ENCODE assay signal across 5 fruit fly cellular contexts in genomic region chrX:6993753-6994152, dm6.
TF ChIP-seq lines count a peak whose summit lies in the region.

No protein-coding gene starts in this region.

- no peak for TF ChIP-seq CTCF in whole organism, embryonic (GFP tag; optimal IDR thresholded peaks at IDR 0.05; lab: Kevin White, UChicago)

TF ChIP-seq in whole organism, adult, 20 proteins besides CTCF, POLR2A, EP300 and RAD21 (continues in another document):
- TF ChIP-seq Mnt (GFP tag; optimal IDR thresholded peaks at IDR 0.05; lab: Kevin White, UChicago), result peak; percentile 81
- no peak for TF ChIP-seq kay (GFP tag; lab: Kevin White, UChicago; ENCODE audit: borderline replicate concordance)
- no peak for TF ChIP-seq CG33017 (tag; optimal IDR thresholded peaks at IDR 0.05; lab: Kevin White, UChicago)
- no peak for TF ChIP-seq cic (GFP tag; optimal IDR thresholded peaks at IDR 0.05; lab: Kevin White, UChicago)
- peak; percentile 92 for TF ChIP-seq CG7101 (tag; optimal IDR thresholded peaks at IDR 0.05; lab: Kevin White, UChicago)
- TF ChIP-seq CG1620 (GFP tag; optimal IDR thresholded peaks at IDR 0.05; lab: Kevin White, UChicago), result peak; percentile 83
- TF ChIP-seq bab1 (GFP tag; optimal IDR thresholded peaks at IDR 0.05; lab: Kevin White, UChicago), result peak; percentile 89
- no peak for TF ChIP-seq cnc (optimal IDR thresholded peaks at IDR 0.05; lab: Kevin White, UChicago)
- TF ChIP-seq Clk (GFP tag; optimal IDR thresholded peaks at IDR 0.05; lab: Kevin White, UChicago), result no peak
- peak; percentile 95 for TF ChIP-seq tj (GFP tag; optimal IDR thresholded peaks at IDR 0.05; lab: Kevin White, UChicago)
- peak; percentile 32 for TF ChIP-seq CG5204 (GFP tag; optimal IDR thresholded peaks at IDR 0.05; lab: Kevin White, UChicago)
- no peak for TF ChIP-seq toe (GFP tag; optimal IDR thresholded peaks at IDR 0.05; lab: Kevin White, UChicago)
- TF ChIP-seq ovo (GFP tag; optimal IDR thresholded peaks at IDR 0.05; lab: Kevin White, UChicago), result peak; percentile 23
- no peak for TF ChIP-seq CG12768 (GFP tag; optimal IDR thresholded peaks at IDR 0.05; lab: Kevin White, UChicago)
- TF ChIP-seq Hr96 (GFP tag; optimal IDR thresholded peaks at IDR 0.05; lab: Kevin White, UChicago), result peak; percentile 85
- TF ChIP-seq Crg-1 (GFP tag; optimal IDR thresholded peaks at IDR 0.05; lab: Kevin White, UChicago), result peak; percentile 54
- TF ChIP-seq CG11617 (GFP tag; optimal IDR thresholded peaks at IDR 0.05; lab: Kevin White, UChicago), result peak; percentile 78
- peak; percentile 78 for TF ChIP-seq pad (GFP tag; optimal IDR thresholded peaks at IDR 0.05; lab: Kevin White, UChicago)

TF ChIP-seq in whole organism, embryonic, 481 proteins besides CTCF, POLR2A, EP300 and RAD21 (continues in another document):
- TF ChIP-seq gcm2 (GFP tag; optimal IDR thresholded peaks at IDR 0.05; lab: Kevin White, UChicago) (peak; percentile 30), gfzf (GFP tag; optimal IDR thresholded peaks at IDR 0.05; lab: Kevin White, UChicago) (no peak), Stat92E (GFP tag; optimal IDR thresholded peaks at IDR 0.05; lab: Kevin White, UChicago) (no peak), CkIIα-i1 (GFP tag; IDR thresholded peaks at IDR 0.05; lab: Robert Waterston, UW) (no peak), ken (GFP tag; IDR thresholded peaks at IDR 0.05; lab: Robert Waterston, UW) (peak; percentile 78; the same call in 2 of the 3 replicates), Atf-2 (GFP tag; optimal IDR thresholded peaks at IDR 0.05; lab: Kevin White, UChicago) (peak; percentile 46), Dek (tag; optimal IDR thresholded peaks at IDR 0.05; lab: Kevin White, UChicago) (peak; percentile 62), CG10979 (tag; optimal IDR thresholded peaks at IDR 0.05; lab: Kevin White, UChicago) (peak; percentile 64), CG1603 (tag; optimal IDR thresholded peaks at IDR 0.05; lab: Kevin White, UChicago) (peak; percentile 48), ssp (GFP tag; IDR thresholded peaks at IDR 0.05; lab: Robert Waterston, UW) (peak; percentile 53), knrl (GFP tag; IDR thresholded peaks at IDR 0.05; lab: Robert Waterston, UW; ENCODE audit: partially characterized antibody) (no peak), CG1529 (GFP tag; optimal IDR thresholded peaks at IDR 0.05; lab: Kevin White, UChicago) (peak; percentile 44), sna (GFP tag; IDR thresholded peaks at IDR 0.05; lab: Robert Waterston, UW; ENCODE audit: partially characterized antibody) (no peak), CG3065 (GFP tag; optimal IDR thresholded peaks at IDR 0.05; lab: Kevin White, UChicago) (no peak), CG7556 (GFP tag; optimal IDR thresholded peaks at IDR 0.05; lab: Kevin White, UChicago) (peak; percentile 62), sim (GFP tag; IDR thresholded peaks at IDR 0.05; lab: Robert Waterston, UW) (peak; percentile 11; the same call in 1 of the 2 replicates), Ravus (GFP tag; IDR thresholded peaks at IDR 0.05; lab: Robert Waterston, UW) (peak; percentile 52), schlank (tag; optimal IDR thresholded peaks at IDR 0.05; lab: Kevin White, UChicago) (peak; percentile 30)

TF ChIP-seq in whole organism, prepupa, 60 proteins besides CTCF, POLR2A, EP300 and RAD21 (continues in another document):
- peak; percentile 32 for TF ChIP-seq CG11902 (GFP tag; optimal IDR thresholded peaks at IDR 0.05; lab: Kevin White, UChicago)
- TF ChIP-seq dac (GFP tag; optimal IDR thresholded peaks at IDR 0.05; lab: Kevin White, UChicago), result no peak
- no peak for TF ChIP-seq fd59A (GFP tag; optimal IDR thresholded peaks at IDR 0.05; lab: Kevin White, UChicago)
- peak; percentile 81 for TF ChIP-seq Ets21C (GFP tag; optimal IDR thresholded peaks at IDR 0.05; lab: Kevin White, UChicago)
- peak; percentile 48 for TF ChIP-seq Sox15 (GFP tag; optimal IDR thresholded peaks at IDR 0.05; lab: Kevin White, UChicago)
- peak; percentile 57 for TF ChIP-seq Blimp-1 (GFP tag; optimal IDR thresholded peaks at IDR 0.05; lab: Kevin White, UChicago)
- TF ChIP-seq Hr39 (GFP tag; optimal IDR thresholded peaks at IDR 0.05; lab: Kevin White, UChicago), result peak; percentile 88
- peak; percentile 40; the same call in 2 of the 3 replicates for TF ChIP-seq eg (GFP tag; IDR thresholded peaks at IDR 0.05; lab: Robert Waterston, UW)
- peak; percentile 58 for TF ChIP-seq CG3919 (GFP tag; optimal IDR thresholded peaks at IDR 0.05; lab: Kevin White, UChicago)
- TF ChIP-seq CG6792 (GFP tag; optimal IDR thresholded peaks at IDR 0.05; lab: Kevin White, UChicago), result peak; percentile 63
- no peak; the same call in 1 of the 2 replicates for TF ChIP-seq Gug (GFP tag; IDR thresholded peaks at IDR 0.05; lab: Robert Waterston, UW)
- TF ChIP-seq pdm3 (GFP tag; optimal IDR thresholded peaks at IDR 0.05; lab: Kevin White, UChicago), result peak; percentile 56
- TF ChIP-seq Ets96B (tag; optimal IDR thresholded peaks at IDR 0.05; lab: Kevin White, UChicago), result no peak
- peak; percentile 76 for TF ChIP-seq CG6163 (GFP tag; IDR thresholded peaks at IDR 0.05; lab: Robert Waterston, UW)
- TF ChIP-seq CG7368 (GFP tag; optimal IDR thresholded peaks at IDR 0.05; lab: Kevin White, UChicago), result no peak
- TF ChIP-seq CG8632 (GFP tag; optimal IDR thresholded peaks at IDR 0.05; lab: Kevin White, UChicago), result peak; percentile 32
- TF ChIP-seq Met (GFP tag; optimal IDR thresholded peaks at IDR 0.05; lab: Kevin White, UChicago), result peak; percentile 84
- TF ChIP-seq CG1621 (tag; optimal IDR thresholded peaks at IDR 0.05; lab: Kevin White, UChicago), result no peak
- TF ChIP-seq CG6854 (GFP tag; optimal IDR thresholded peaks at IDR 0.05; lab: Kevin White, UChicago), result peak; percentile 45
- TF ChIP-seq salr (GFP tag; optimal IDR thresholded peaks at IDR 0.05; lab: Kevin White, UChicago), result no peak

TF ChIP-seq in whole organism, pupa, 21 proteins besides CTCF, POLR2A, EP300 and RAD21:
- TF ChIP-seq Ets98B (GFP tag; IDR thresholded peaks at IDR 0.05; lab: Robert Waterston, UW) (0 out of 2 replicates have a peak, but pooled peaks have one; percentile 8), fd96Ca (GFP tag; IDR thresholded peaks at IDR 0.05; lab: Robert Waterston, UW) (peak; percentile 36; the same call in 1 of the 3 replicates), CG32121 (GFP tag; IDR thresholded peaks at IDR 0.05; lab: Robert Waterston, UW) (no peak), CG9948 (tag; optimal IDR thresholded peaks at IDR 0.05; lab: Kevin White, UChicago) (peak; percentile 1), CG4496 (GFP tag; IDR thresholded peaks at IDR 0.05; lab: Robert Waterston, UW) (peak; percentile 59; the same call in 2 of the 3 replicates), CG14655 (GFP tag; optimal IDR thresholded peaks at IDR 0.05; lab: Kevin White, UChicago) (peak; percentile 21), rn (GFP tag; IDR thresholded peaks at IDR 0.05; lab: Robert Waterston, UW) (no peak), Pif1A (GFP tag; optimal IDR thresholded peaks at IDR 0.05; lab: Kevin White, UChicago) (peak; percentile 30), CG8159 (tag; optimal IDR thresholded peaks at IDR 0.05; lab: Kevin White, UChicago) (peak; percentile 34), CG34367 (tag; optimal IDR thresholded peaks at IDR 0.05; lab: Kevin White, UChicago) (no peak), Snoo (tag; optimal IDR thresholded peaks at IDR 0.05; lab: Kevin White, UChicago) (peak; percentile 55)

TF ChIP-seq in whole organism, wandering third instar larva, 38 proteins besides CTCF, POLR2A, EP300 and RAD21 (continues in another document):
- TF ChIP-seq Abd-B (GFP tag; optimal IDR thresholded peaks at IDR 0.05; lab: Kevin White, UChicago), result no peak
- peak; percentile 55 for TF ChIP-seq woc (GFP tag; optimal IDR thresholded peaks at IDR 0.05; lab: Kevin White, UChicago)
- TF ChIP-seq Hr78 (GFP tag; optimal IDR thresholded peaks at IDR 0.05; lab: Kevin White, UChicago), result no peak
- peak; percentile 66 for TF ChIP-seq tai (GFP tag; optimal IDR thresholded peaks at IDR 0.05; lab: Kevin White, UChicago)
- TF ChIP-seq h (GFP tag; optimal IDR thresholded peaks at IDR 0.05; lab: Kevin White, UChicago), result peak; percentile 90
- no peak for TF ChIP-seq CrebA (GFP tag; optimal IDR thresholded peaks at IDR 0.05; lab: Kevin White, UChicago; ENCODE audit: borderline replicate concordance)
- TF ChIP-seq Mio (GFP tag; optimal IDR thresholded peaks at IDR 0.05; lab: Kevin White, UChicago), result peak; percentile 58
- peak; percentile 23 for TF ChIP-seq sv (GFP tag; optimal IDR thresholded peaks at IDR 0.05; lab: Kevin White, UChicago)
- peak; percentile 65 for TF ChIP-seq brk (GFP tag; optimal IDR thresholded peaks at IDR 0.05; lab: Kevin White, UChicago)
- peak; percentile 40 for TF ChIP-seq CG9705 (GFP tag; optimal IDR thresholded peaks at IDR 0.05; lab: Kevin White, UChicago)
- TF ChIP-seq HLH106 (tag; optimal IDR thresholded peaks at IDR 0.05; lab: Kevin White, UChicago), result peak; percentile 77
- peak; percentile 88 for TF ChIP-seq Hnf4 (GFP tag; optimal IDR thresholded peaks at IDR 0.05; lab: Kevin White, UChicago)
- no peak for TF ChIP-seq jim (GFP tag; optimal IDR thresholded peaks at IDR 0.05; lab: Kevin White, UChicago)
- TF ChIP-seq Myc (optimal IDR thresholded peaks at IDR 0.05; lab: Kevin White, UChicago), result no peak
- TF ChIP-seq ey (GFP tag; optimal IDR thresholded peaks at IDR 0.05; lab: Kevin White, UChicago), result peak; percentile 87
- peak; percentile 77 for TF ChIP-seq Jra (GFP tag; optimal IDR thresholded peaks at IDR 0.05; lab: Kevin White, UChicago)
- no peak for TF ChIP-seq lola (GFP tag; optimal IDR thresholded peaks at IDR 0.05; lab: Kevin White, UChicago)
- TF ChIP-seq Rel (GFP tag; optimal IDR thresholded peaks at IDR 0.05; lab: Kevin White, UChicago), result peak; percentile 35
- peak; percentile 9 for TF ChIP-seq Rel (tag; optimal IDR thresholded peaks at IDR 0.05; lab: Kevin White, UChicago)
- no peak for TF ChIP-seq N (GFP tag; optimal IDR thresholded peaks at IDR 0.05; lab: Kevin White, UChicago)
- peak; percentile 87 for TF ChIP-seq Sp1 (GFP tag; optimal IDR thresholded peaks at IDR 0.05; lab: Kevin White, UChicago)
- TF ChIP-seq sage (GFP tag; optimal IDR thresholded peaks at IDR 0.05; lab: Kevin White, UChicago), result peak; percentile 79
- TF ChIP-seq psq (GFP tag; optimal IDR thresholded peaks at IDR 0.05; lab: Kevin White, UChicago), result peak; percentile 66
- peak; percentile 53 for TF ChIP-seq GATAd (GFP tag; optimal IDR thresholded peaks at IDR 0.05; lab: Kevin White, UChicago)
- no peak for TF ChIP-seq Dfd (GFP tag; optimal IDR thresholded peaks at IDR 0.05; lab: Kevin White, UChicago)
- peak; percentile 56 for TF ChIP-seq Hr83 (GFP tag; optimal IDR thresholded peaks at IDR 0.05; lab: Kevin White, UChicago; ENCODE audit: poor library complexity, severe bottlenecking)
- TF ChIP-seq rgr (GFP tag; optimal IDR thresholded peaks at IDR 0.05; lab: Kevin White, UChicago), result peak; percentile 88
- TF ChIP-seq pan (optimal IDR thresholded peaks at IDR 0.05; lab: Kevin White, UChicago), result no peak
- TF ChIP-seq dsf (GFP tag; optimal IDR thresholded peaks at IDR 0.05; lab: Kevin White, UChicago; ENCODE audit: borderline replicate concordance), result peak; percentile 35
- peak in 1 of 2 experiments; percentile 86 for TF ChIP-seq foxo (GFP tag; optimal IDR thresholded peaks at IDR 0.05; lab: Kevin White, UChicago)
- TF ChIP-seq OdsH (GFP tag; optimal IDR thresholded peaks at IDR 0.05; lab: Kevin White, UChicago), result peak; percentile 83
